Fruit fly (Drosophila melanogaster): Measurements from ENCODE around the gene Usp10.

dm6 chr3L:875416-876011 lies 3.8 kb downstream of the Usp10 start:
- TF ChIP-seq Ets98B (GFP tag; IDR thresholded peaks at IDR 0.05), result peak; percentile 21; the same call in 1 of the 2 replicates
- peak; percentile 14 for TF ChIP-seq EcR (GFP tag; optimal IDR thresholded peaks at IDR 0.05)
- no peak for TF ChIP-seq Pif1A (GFP tag; optimal IDR thresholded peaks at IDR 0.05)
- TF ChIP-seq CG8159 (tag; optimal IDR thresholded peaks at IDR 0.05), result no peak
- peak; percentile 53 for TF ChIP-seq CG8301 (tag; optimal IDR thresholded peaks at IDR 0.05)
- TF ChIP-seq CG13204 (GFP tag; optimal IDR thresholded peaks at IDR 0.05), result no peak
- TF ChIP-seq rn (GFP tag; IDR thresholded peaks at IDR 0.05), result no peak
- TF ChIP-seq Snoo (tag; optimal IDR thresholded peaks at IDR 0.05), result no peak
- no peak for TF ChIP-seq CG15710 (tag; optimal IDR thresholded peaks at IDR 0.05)
- no peak for TF ChIP-seq CG34367 (tag; optimal IDR thresholded peaks at IDR 0.05)
- peak; percentile 47; the same call in 1 of the 3 replicates for TF ChIP-seq fd96Ca (GFP tag; IDR thresholded peaks at IDR 0.05)

Measured in whole organism, pupa.